Fruit fly (Drosophila melanogaster) whole organism, larva: ENCODE measurements around the gene Mat89Ba.

ENCODE experiments used
- noc ChIP-seq: fragments of 200-800 bp; sonication (Bioruptor generic); optimal IDR thresholded peaks from 3 replicates; lab custom pipeline; 2019; ENCODE audit warnings: missing biosample characterization, mild to moderate bottlenecking, missing genetic modification characterization, moderate library complexity

The Mat89Ba gene

dm6 chr3R:16272185-16272584, at the start of gene Mat89Ba, which contains the start of gene gish:
Mat89Ba (minus strand) TSS chr3R:16272415.
gish (plus strand) TSS chr3R:16272452.
- TF ChIP-seq noc (tag; lab: Kevin White, UChicago) = no peak

- TF ChIP-seq noc (tag; lab: Kevin White, UChicago) = no peak
Observed at dm6 chr3R:16321538-16321937, 49.3 kb upstream of the Mat89Ba start, which contains the start of gene CG44044. CG44044 (plus strand) TSS chr3R:16321838.

- TF ChIP-seq noc (tag; lab: Kevin White, UChicago) = no peak
Observed at dm6 chr3R:16316747-16317146, 44.5 kb upstream of the Mat89Ba start.

- peak; percentile 74 for TF ChIP-seq noc (tag; lab: Kevin White, UChicago)
Observed at dm6 chr3R:16310081-16310493, 37.9 kb upstream of the Mat89Ba start.

- no peak for TF ChIP-seq noc (tag; lab: Kevin White, UChicago)
Observed at dm6 chr3R:16309302-16310080, 37.3 kb upstream of the Mat89Ba start.

dm6 chr3R:16308057-16308456, 35.8 kb upstream of the Mat89Ba start:
- TF ChIP-seq noc (tag; lab: Kevin White, UChicago) = no peak

dm6 chr3R:16305185-16305989, 33.2 kb upstream of the Mat89Ba start, which contains the start of gene Zip89B:
Zip89B (plus strand) TSS chr3R:16305758.
- TF ChIP-seq noc (tag; lab: Kevin White, UChicago) = no peak

dm6 chr3R:16295513-16296123, 23.4 kb upstream of the Mat89Ba start:
- no peak for TF ChIP-seq noc (tag; lab: Kevin White, UChicago)

dm6 chr3R:16290242-16290824, 18.1 kb upstream of the Mat89Ba start:
- TF ChIP-seq noc (tag; lab: Kevin White, UChicago) = no peak

- TF ChIP-seq noc (tag; lab: Kevin White, UChicago) = no peak
Observed at dm6 chr3R:16288714-16289291, 16.6 kb upstream of the Mat89Ba start.

- no peak for TF ChIP-seq noc (tag; lab: Kevin White, UChicago)
Observed at dm6 chr3R:16287850-16288249, 15.6 kb upstream of the Mat89Ba start.

dm6 chr3R:16287171-16287570, 15.0 kb upstream of the Mat89Ba start:
- no peak for TF ChIP-seq noc (tag; lab: Kevin White, UChicago)

dm6 chr3R:16285612-16286188, 13.5 kb upstream of the Mat89Ba start:
- TF ChIP-seq noc (tag; lab: Kevin White, UChicago) = no peak

dm6 chr3R:16284901-16285300, 12.7 kb upstream of the Mat89Ba start:
- TF ChIP-seq noc (tag; lab: Kevin White, UChicago) = no peak

- TF ChIP-seq noc (tag; lab: Kevin White, UChicago) = no peak
Observed at dm6 chr3R:16284481-16284880, 12.3 kb upstream of the Mat89Ba start.
